Fruit fly (Drosophila melanogaster) Kc167 (cell line): ENCODE results near the gene Spn28Da.

ENCODE experiments used
- Myc ChIP-seq: fragments of >200 bp; optimal IDR thresholded peaks from 2 replicates; lab custom pipeline; 2017; ENCODE audit warnings: missing external identifiers
- Sin3A ChIP-seq: fragments of >200 bp; optimal IDR thresholded peaks from 2 replicates; lab custom pipeline; 2018; ENCODE audit warnings: missing external identifiers
- h ChIP-seq: fragments of >200 bp; optimal IDR thresholded peaks from 3 replicates; lab custom pipeline; 2018; ENCODE audit warnings: missing external identifiers
- insv ChIP-seq: fragments of >200 bp; optimal IDR thresholded peaks from 3 replicates; lab custom pipeline; 2018; ENCODE audit warnings: missing external identifiers
- psq ChIP-seq: fragments of >200 bp; optimal IDR thresholded peaks from 2 replicates; lab custom pipeline; 2017; ENCODE audit warnings: missing external identifiers
- ttk ChIP-seq: sonication (Bioruptor generic); optimal IDR thresholded peaks from 2 replicates; lab custom pipeline; 2017; ENCODE audit warnings: missing external identifiers

dm6 chr2L:7889029-7889428, at the start of gene Spn28Da:
- no peak for TF ChIP-seq psq (lab: Kevin White, UChicago)
- TF ChIP-seq insv (lab: Kevin White, UChicago): no peak
- no peak for TF ChIP-seq ttk (lab: Kevin White, UChicago)
- TF ChIP-seq Sin3A (lab: Kevin White, UChicago): no peak
- no peak for TF ChIP-seq h (lab: Kevin White, UChicago)
- no peak for TF ChIP-seq Myc
